Worm (Caenorhabditis elegans): ENCODE measurements around the gene hach-1.

ce11 chrIII:5573694-5574093 lies 18.4 kb downstream of the hach-1 start, which contains the start of gene molo-1:
- TF ChIP-seq attf-6 (GFP tag; IDR thresholded peaks at IDR 0.05) (no peak), ama-1 (optimal IDR thresholded peaks at IDR 0.05) (no peak), ama-1 (GFP tag; optimal IDR thresholded peaks at IDR 0.05) (no peak), pha-4 (tag; optimal IDR thresholded peaks at IDR 0.05) (no peak), unc-62 (GFP tag; optimal IDR thresholded peaks at IDR 0.05) (no peak), nfya-1 (tag; optimal IDR thresholded peaks at IDR 0.05; ENCODE audit: borderline replicate concordance, insufficient read depth) (no peak), F49E8.2 (tag; optimal IDR thresholded peaks at IDR 0.05; ENCODE audit: insufficient read depth) (no peak), mel-28 (tag; optimal IDR thresholded peaks at IDR 0.05; ENCODE audit: borderline replicate concordance) (no peak), lag-1 (GFP tag; IDR thresholded peaks at IDR 0.05) (no peak), ceh-27 (GFP tag; optimal IDR thresholded peaks at IDR 0.05) (no peak), dpl-1 (GFP tag; optimal IDR thresholded peaks at IDR 0.05) (no peak), T26A5.8 (tag; optimal IDR thresholded peaks at IDR 0.05) (no peak), C06A6.2 (GFP tag; conservative IDR thresholded peaks at IDR 0.05) (no peak)
